Worm (Caenorhabditis elegans) whole organism, midembryonic: ENCODE results near the gene saeg-2.

ENCODE experiments used
- cog-1 ChIP-seq: sonication (generic microtip); optimal IDR thresholded peaks from 2 replicates; lab custom pipeline; 2016; ENCODE audit warnings: missing genetic modification characterization, missing compliant biosample characterization
- tab-1 ChIP-seq: fragments of 200-800 bp; sonication (Bioruptor generic); IDR thresholded peaks from 2 replicates; pipeline ENCODE4 v1.3.6; 2022; ENCODE audit warnings: missing genetic modification characterization, missing compliant biosample characterization
- ztf-23 ChIP-seq: fragments of 200-800 bp; sonication (Bioruptor generic); IDR thresholded peaks from 2 replicates; pipeline ENCODE4 v1.3.6; 2022; ENCODE audit warnings: missing genetic modification reagents, missing genetic modification characterization, missing compliant biosample characterization

ce11 chrIII:9256961-9257360 is 16.8 kb downstream of the saeg-2 start, which contains the start of gene M01A8.1:
- TF ChIP-seq cog-1 (tag; lab: Kevin White, UChicago), result no peak
- TF ChIP-seq tab-1 (GFP tag; lab: Robert Waterston, UW), result no peak
- TF ChIP-seq ztf-23 (GFP tag; lab: Robert Waterston, UW), result no peak
